Worm (Caenorhabditis elegans) whole organism, late embryonic: ENCODE data around the gene vha-15.

Experiments
- ceh-30 ChIP-seq: fragments of 150-350 bp; optimal IDR thresholded peaks from 2 replicates; lab custom pipeline; 2014; ENCODE audit warnings: missing biosample characterization, missing genetic modification characterization
- ceh-45 ChIP-seq: fragments of 200-800 bp; sonication (Bioruptor generic); IDR thresholded peaks from 2 replicates; pipeline ENCODE4 v1.3.6; 2022; ENCODE audit warnings: missing genetic modification reagents, missing genetic modification characterization, missing compliant biosample characterization
- che-1 ChIP-seq: sonication (generic microtip); optimal IDR thresholded peaks from 2 replicates; lab custom pipeline; 2016; ENCODE audit warnings: mild to moderate bottlenecking, missing genetic modification characterization, missing compliant biosample characterization
- hlh-30 ChIP-seq: sonication (generic microtip); optimal IDR thresholded peaks from 2 replicates; lab custom pipeline; 2017; ENCODE audit warnings: antibody characterized with exemption, missing genetic modification characterization, missing compliant biosample characterization; ENCODE audit not compliant: insufficient read depth
- lim-6 ChIP-seq: sonication (generic microtip); optimal IDR thresholded peaks from 2 replicates; lab custom pipeline; 2016; ENCODE audit warnings: missing genetic modification characterization, missing compliant biosample characterization
- pag-3 ChIP-seq: sonication (generic microtip); optimal IDR thresholded peaks from 2 replicates; lab custom pipeline; 2016; ENCODE audit warnings: missing compliant biosample characterization, missing genetic modification characterization, borderline replicate concordance
- pha-4 ChIP-seq: fragments of 150-350 bp; optimal IDR thresholded peaks from 2 replicates; lab custom pipeline; 2018; ENCODE audit warnings: missing biosample characterization, missing genetic modification reagents, missing genetic modification characterization
- ref-2 ChIP-seq: sonication (generic microtip); optimal IDR thresholded peaks from 2 replicates; lab custom pipeline; 2016; ENCODE audit warnings: missing genetic modification characterization, missing compliant biosample characterization
- unc-55 ChIP-seq: sonication (generic microtip); optimal IDR thresholded peaks from 2 replicates; lab custom pipeline; 2017; ENCODE audit warnings: missing biosample characterization, missing genetic modification reagents, missing genetic modification characterization
- unc-86 ChIP-seq: sonication (generic microtip); optimal IDR thresholded peaks from 2 replicates; lab custom pipeline; 2016; ENCODE audit warnings: missing genetic modification characterization, missing compliant biosample characterization

- no peak for TF ChIP-seq unc-86 (tag; lab: Kevin White, UChicago)
- no peak for TF ChIP-seq ceh-30 (tag; lab: Kevin White, UChicago)
- no peak for TF ChIP-seq hlh-30 (tag; lab: Kevin White, UChicago)
- no peak for TF ChIP-seq lim-6 (tag; lab: Kevin White, UChicago)
- no peak for TF ChIP-seq che-1 (tag; lab: Kevin White, UChicago)
- TF ChIP-seq pha-4 (tag; lab: Kevin White, UChicago): no peak
- no peak for TF ChIP-seq ceh-45 (GFP tag; lab: Robert Waterston, UW)
- TF ChIP-seq ref-2 (tag; lab: Kevin White, UChicago): no peak
- no peak for TF ChIP-seq unc-55 (GFP tag; lab: Kevin White, UChicago)
- no peak for TF ChIP-seq pag-3 (tag; lab: Kevin White, UChicago)
These were observed 23.3 kb upstream of the vha-15 start for ce11 chrX:2214454-2214853.
